Fruit fly (Drosophila melanogaster) whole organism, wandering third instar larva: ENCODE results near the gene Ork1.

ENCODE experiments used
- Abd-B ChIP-seq: fragments of >200 bp; optimal IDR thresholded peaks from 2 replicates; lab custom pipeline; 2017; ENCODE audit warnings: missing biosample characterization, missing genetic modification characterization
- CG32264 ChIP-seq: fragments of 200-800 bp; sonication (Bioruptor generic); optimal IDR thresholded peaks from 2 replicates; lab custom pipeline; 2016; ENCODE audit warnings: missing biosample characterization, missing genetic modification characterization
- CrebA ChIP-seq: fragments of 200-800 bp; sonication (Bioruptor generic); optimal IDR thresholded peaks from 2 replicates; lab custom pipeline; 2016; ENCODE audit warnings: missing biosample characterization, mild to moderate bottlenecking, missing genetic modification characterization, borderline replicate concordance
- Dfd ChIP-seq: fragments of >200 bp; optimal IDR thresholded peaks from 2 replicates; lab custom pipeline; 2017; ENCODE audit warnings: missing biosample characterization, missing genetic modification characterization
- Dif ChIP-seq: fragments of 200-275, 200-300 bp; sonication (Bioruptor generic); optimal IDR thresholded peaks from 2 replicates; lab custom pipeline; 2018; ENCODE audit warnings: missing biosample characterization, missing genetic modification characterization; ENCODE audit not compliant: partially characterized antibody
- HLH106 ChIP-seq: fragments of 200-800 bp; optimal IDR thresholded peaks from 3 replicates; lab custom pipeline; 2019; ENCODE audit warnings: missing biosample characterization, mild to moderate bottlenecking, missing genetic modification characterization, moderate library complexity
- Hnf4 ChIP-seq: fragments of 200-800 bp; sonication (Bioruptor generic); optimal IDR thresholded peaks from 2 replicates; lab custom pipeline; 2016; ENCODE audit warnings: missing biosample characterization, mild to moderate bottlenecking, missing genetic modification characterization
- Hr78 ChIP-seq: fragments of >200 bp; optimal IDR thresholded peaks from 2 replicates; lab custom pipeline; 2017; ENCODE audit warnings: missing biosample characterization, missing genetic modification characterization
- Hr83 ChIP-seq: fragments of 200-300 bp; sonication (Bioruptor generic); optimal IDR thresholded peaks from 2 replicates; lab custom pipeline; 2016; ENCODE audit warnings: missing biosample characterization, mild to moderate bottlenecking, missing genetic modification characterization, moderate library complexity; ENCODE audit not compliant: poor library complexity, severe bottlenecking
- Jra ChIP-seq: sonication (Bioruptor generic); optimal IDR thresholded peaks from 2 replicates; lab custom pipeline; 2016; ENCODE audit warnings: missing biosample characterization, missing genetic modification characterization
- Myc ChIP-seq: fragments of >200 bp; optimal IDR thresholded peaks from 2 replicates; lab custom pipeline; 2017
- N ChIP-seq: fragments of >200 bp; optimal IDR thresholded peaks from 2 replicates; lab custom pipeline; 2018; ENCODE audit warnings: missing biosample characterization, missing external identifiers, missing genetic modification characterization
- OdsH ChIP-seq: fragments of 200-800 bp; sonication (Bioruptor generic); optimal IDR thresholded peaks from 2 replicates; lab custom pipeline; 2016; ENCODE audit warnings: missing biosample characterization, mild to moderate bottlenecking, missing genetic modification characterization
- Rel ChIP-seq, 2 experiments: fragments of 200-800 bp; sonication (Bioruptor generic) in 1 of 2; optimal IDR thresholded peaks; 2 replicates in 1 of 2; 3 replicates in 1 of 2; lab custom pipeline; 2016 to 2019; ENCODE audit warnings: mild to moderate bottlenecking in 2 of 2, missing biosample characterization in 2 of 2, missing genetic modification characterization in 2 of 2, moderate library complexity in 1 of 2
- Sp1 ChIP-seq: fragments of 200-800 bp; sonication (Bioruptor generic); optimal IDR thresholded peaks from 3 replicates; lab custom pipeline; 2019; ENCODE audit warnings: missing biosample characterization, mild to moderate bottlenecking, missing genetic modification characterization, moderate library complexity
- Vsx2 ChIP-seq: fragments of 200-300, 225-300 bp; sonication (Bioruptor generic); optimal IDR thresholded peaks from 2 replicates; lab custom pipeline; 2018; ENCODE audit warnings: missing biosample characterization, missing genetic modification characterization; ENCODE audit not compliant: partially characterized antibody
- br ChIP-seq: fragments of 200-800 bp; sonication (Bioruptor generic); optimal IDR thresholded peaks from 2 replicates; lab custom pipeline; 2016; ENCODE audit warnings: missing biosample characterization, missing genetic modification characterization
- brk ChIP-seq: fragments of 200-800 bp; sonication (Bioruptor generic); optimal IDR thresholded peaks from 2 replicates; lab custom pipeline; 2016; ENCODE audit warnings: missing biosample characterization, mild to moderate bottlenecking, missing genetic modification characterization
- dl ChIP-seq, 2 experiments: fragments of 175-275, 200-275 bp in 1 of 2; fragments of 200-275 bp in 1 of 2; sonication (Bioruptor generic); optimal IDR thresholded peaks; lab custom pipeline; 2018; ENCODE audit warnings: mild to moderate bottlenecking in 2 of 2, missing biosample characterization in 2 of 2, missing genetic modification characterization in 2 of 2, moderate library complexity in 2 of 2; ENCODE audit not compliant: partially characterized antibody in 2 of 2, insufficient read depth in 1 of 2
- dmrt93B ChIP-seq: fragments of 200-800 bp; sonication (Bioruptor generic); optimal IDR thresholded peaks from 2 replicates; lab custom pipeline; 2018; ENCODE audit warnings: missing biosample characterization, mild to moderate bottlenecking, missing genetic modification characterization
- ey ChIP-seq: fragments of 200-800 bp; sonication (Bioruptor generic); optimal IDR thresholded peaks from 2 replicates; lab custom pipeline; 2016; ENCODE audit warnings: missing biosample characterization, missing genetic modification characterization
- foxo ChIP-seq, 2 experiments: fragments of 200-800 bp; sonication (Bioruptor generic); optimal IDR thresholded peaks; 2 replicates in 1 of 2; 3 replicates in 1 of 2; lab custom pipeline; 2016 to 2017; ENCODE audit warnings: missing biosample characterization in 2 of 2, missing genetic modification characterization in 2 of 2
- fru ChIP-seq: fragments of 200-800 bp; sonication (Bioruptor generic); optimal IDR thresholded peaks from 3 replicates; lab custom pipeline; 2016; ENCODE audit warnings: missing biosample characterization, mild to moderate bottlenecking, missing genetic modification characterization
- h ChIP-seq: fragments of 200-800 bp; sonication (Bioruptor generic); optimal IDR thresholded peaks from 3 replicates; lab custom pipeline; 2016; ENCODE audit warnings: missing biosample characterization, mild to moderate bottlenecking, missing genetic modification characterization
- jim ChIP-seq: fragments of 175-275, 200-325 bp; sonication (Bioruptor generic); optimal IDR thresholded peaks from 2 replicates; lab custom pipeline; 2016; ENCODE audit warnings: missing biosample characterization, mild to moderate bottlenecking, missing genetic modification characterization
- lola ChIP-seq: fragments of >200 bp; optimal IDR thresholded peaks from 2 replicates; lab custom pipeline; 2017; ENCODE audit warnings: missing biosample characterization, missing genetic modification characterization
- pan ChIP-seq: fragments of >200 bp; optimal IDR thresholded peaks from 2 replicates; lab custom pipeline; 2017
- psq ChIP-seq: fragments of 200-800 bp; sonication (Bioruptor generic); optimal IDR thresholded peaks from 3 replicates; lab custom pipeline; 2017; ENCODE audit warnings: missing biosample characterization, mild to moderate bottlenecking, missing genetic modification characterization, moderate library complexity
- rgr ChIP-seq: fragments of 200-800 bp; sonication (Bioruptor generic); optimal IDR thresholded peaks from 3 replicates; lab custom pipeline; 2016; ENCODE audit warnings: missing biosample characterization, mild to moderate bottlenecking, missing genetic modification characterization
- sv ChIP-seq: fragments of 200-800 bp; sonication (Bioruptor generic); optimal IDR thresholded peaks from 3 replicates; lab custom pipeline; 2016; ENCODE audit warnings: missing biosample characterization, missing genetic modification characterization
- tai ChIP-seq: sonication (Bioruptor generic); optimal IDR thresholded peaks from 2 replicates; lab custom pipeline; 2016; ENCODE audit warnings: missing biosample characterization, missing genetic modification characterization
- usp ChIP-seq: fragments of >200 bp; optimal IDR thresholded peaks from 2 replicates; lab custom pipeline; 2017; ENCODE audit warnings: missing biosample characterization, missing genetic modification characterization
- woc ChIP-seq: sonication (Bioruptor generic); optimal IDR thresholded peaks from 2 replicates; lab custom pipeline; 2016; ENCODE audit warnings: missing biosample characterization, mild to moderate bottlenecking, missing genetic modification characterization

Gene Ork1

dm6 chrX:10845256-10845655 lies 45.8 kb downstream of the Ork1 start:
- TF ChIP-seq lola (GFP tag; lab: Kevin White, UChicago) (no peak), Rel (GFP tag; optimal IDR thresholded peaks at IDR 0.05; lab: Kevin White, UChicago) (no peak), Rel (tag; optimal IDR thresholded peaks at IDR 0.05; lab: Kevin White, UChicago) (peak; percentile 33)

DNA sequence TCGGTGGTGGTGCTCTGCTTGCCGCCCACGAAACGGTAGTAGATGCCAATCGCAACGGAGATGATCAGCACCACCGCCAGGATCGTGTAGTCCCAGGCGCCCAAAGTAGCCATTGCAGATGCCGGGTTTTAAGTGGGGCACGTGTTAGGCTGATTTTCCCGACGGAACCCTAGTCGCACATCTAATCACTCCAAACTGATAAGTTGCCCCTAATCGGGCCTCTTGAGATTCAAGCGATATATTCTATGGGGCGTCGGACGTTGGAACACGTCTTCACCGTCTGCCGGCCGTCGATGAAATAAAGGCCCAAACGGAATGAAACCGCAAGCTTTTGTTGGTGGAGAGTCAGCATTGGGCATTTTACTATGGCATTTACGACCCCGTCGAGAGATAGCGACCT lies 46.2 kb downstream of the Ork1 start, which contains the start of gene CG32669:
TSS of gene CG32669 (minus strand) at position 275 of the 400 bp plus-strand sequence.
- TF ChIP-seq Rel (GFP tag; optimal IDR thresholded peaks at IDR 0.05; lab: Kevin White, UChicago) (no peak), Rel (tag; optimal IDR thresholded peaks at IDR 0.05; lab: Kevin White, UChicago) (no peak)
- TF ChIP-seq, all 38 proteins: peak for 0

dm6 chrX:10841717-10842255 lies 49.3 kb downstream of the Ork1 start, which contains the start of gene CG15209:
Gene CG15209, plus strand, starts transcription at chrX:10842205.
- TF ChIP-seq ey (GFP tag; lab: Kevin White, UChicago) (peak; percentile 23), br (peak; percentile 2), tai (GFP tag; lab: Kevin White, UChicago) (no peak), dl (GFP tag; optimal IDR thresholded peaks at IDR 0.05; lab: Kevin White, UChicago; ENCODE audit: insufficient read depth in 1 of 2, partially characterized antibody in 2 of 2) (no peak), Sp1 (peak; percentile 34), HLH106 (tag; lab: Kevin White, UChicago) (peak; percentile 40), Dfd (GFP tag; lab: Kevin White, UChicago) (no peak), brk (no peak), Hr78 (GFP tag; lab: Kevin White, UChicago) (no peak), usp (no peak), Vsx2 (GFP tag; lab: Kevin White, UChicago) (no peak), woc (GFP tag; lab: Kevin White, UChicago) (peak; percentile 2), fru (GFP tag; lab: Kevin White, UChicago) (no peak), sv (GFP tag; lab: Kevin White, UChicago) (no peak), Jra (GFP tag; lab: Kevin White, UChicago) (no peak), lola (GFP tag; lab: Kevin White, UChicago) (no peak), Myc (peak; percentile 59), dmrt93B (GFP tag; lab: Kevin White, UChicago) (no peak), jim (GFP tag; lab: Kevin White, UChicago) (no peak), rgr (GFP tag; lab: Kevin White, UChicago) (no peak), foxo (GFP tag; optimal IDR thresholded peaks at IDR 0.05; lab: Kevin White, UChicago) (peak in 1 of 2 experiments; percentile 34), h (GFP tag; lab: Kevin White, UChicago) (peak; percentile 2), Dif (GFP tag; lab: Kevin White, UChicago) (no peak), psq (GFP tag; lab: Kevin White, UChicago) (no peak), CrebA (GFP tag; lab: Kevin White, UChicago) (no peak)

dm6 chrX:10840892-10841564 lies 50.0 kb downstream of the Ork1 start:
- TF ChIP-seq fru (GFP tag; lab: Kevin White, UChicago) (no peak), psq (GFP tag; lab: Kevin White, UChicago) (no peak), Myc (peak; percentile 16), brk (no peak), Hr78 (GFP tag; lab: Kevin White, UChicago) (no peak), br (peak; percentile 3), Hr83 (GFP tag; lab: Kevin White, UChicago) (no peak), jim (GFP tag; lab: Kevin White, UChicago) (no peak), tai (GFP tag; lab: Kevin White, UChicago) (no peak), sv (GFP tag; lab: Kevin White, UChicago) (no peak), Abd-B (no peak), pan (lab: Kevin White, UChicago) (no peak), Jra (GFP tag; lab: Kevin White, UChicago) (peak; percentile 14), N (GFP tag; lab: Kevin White, UChicago) (peak; percentile 16), OdsH (GFP tag; lab: Kevin White, UChicago) (no peak), CG32264 (GFP tag; lab: Kevin White, UChicago) (no peak), Hnf4 (GFP tag; lab: Kevin White, UChicago) (no peak), Sp1 (no peak)
